Fruit fly (Drosophila melanogaster): ENCODE data around the gene CG13028.
A peak's percentile ranks its signal among the peaks of the same experiment; 100 is the strongest.

The CG13028 gene

dm6 chr3L:16957534-16958396 is 34.7 kb downstream of the CG13028 start, which contains the start of gene Cpr73D:
Cpr73D (minus strand) TSS chr3L:16957689.
- TF ChIP-seq h (GFP tag; optimal IDR thresholded peaks at IDR 0.05) (peak; percentile 52), Dif (GFP tag; optimal IDR thresholded peaks at IDR 0.05; ENCODE audit: partially characterized antibody) (no peak)

- TF ChIP-seq Rel (GFP tag; optimal IDR thresholded peaks at IDR 0.05) (no peak), Rel (tag; optimal IDR thresholded peaks at IDR 0.05) (peak; percentile 98), Dif (GFP tag; optimal IDR thresholded peaks at IDR 0.05; ENCODE audit: partially characterized antibody) (no peak), fru (GFP tag; optimal IDR thresholded peaks at IDR 0.05) (no peak), HLH106 (tag; optimal IDR thresholded peaks at IDR 0.05) (no peak), tai (GFP tag; optimal IDR thresholded peaks at IDR 0.05) (no peak)
Measured at dm6 chr3L:16958397-16959080, 35.5 kb downstream of the CG13028 start.

dm6 chr3L:16969652-16970109 is 46.6 kb downstream of the CG13028 start, which contains the start of gene Exn:
Exn (plus strand) TSS chr3L:16970013.
- TF ChIP-seq Hr83 (GFP tag; optimal IDR thresholded peaks at IDR 0.05; ENCODE audit: poor library complexity, severe bottlenecking) (no peak), Dif (GFP tag; optimal IDR thresholded peaks at IDR 0.05; ENCODE audit: partially characterized antibody) (peak; percentile 84), Mio (GFP tag; optimal IDR thresholded peaks at IDR 0.05) (no peak), br (GFP tag; optimal IDR thresholded peaks at IDR 0.05) (peak; percentile 70), OdsH (GFP tag; optimal IDR thresholded peaks at IDR 0.05) (peak; percentile 23), Jra (GFP tag; optimal IDR thresholded peaks at IDR 0.05) (no peak), GATAd (GFP tag; optimal IDR thresholded peaks at IDR 0.05) (no peak), Dfd (GFP tag; optimal IDR thresholded peaks at IDR 0.05) (no peak), Rel (GFP tag; optimal IDR thresholded peaks at IDR 0.05) (no peak), Rel (tag; optimal IDR thresholded peaks at IDR 0.05) (peak; percentile 50), psq (GFP tag; optimal IDR thresholded peaks at IDR 0.05) (peak; percentile 9), rgr (GFP tag; optimal IDR thresholded peaks at IDR 0.05) (peak; percentile 34), ey (GFP tag; optimal IDR thresholded peaks at IDR 0.05) (no peak), dl (GFP tag; optimal IDR thresholded peaks at IDR 0.05; ENCODE audit: insufficient read depth in 1 of 2, partially characterized antibody in 2 of 2) (peak; percentile 65 to 77), Hnf4 (GFP tag; optimal IDR thresholded peaks at IDR 0.05) (peak; percentile 63), Sp1 (GFP tag; optimal IDR thresholded peaks at IDR 0.05) (no peak), fru (GFP tag; optimal IDR thresholded peaks at IDR 0.05) (peak; percentile 42), sv (GFP tag; optimal IDR thresholded peaks at IDR 0.05) (no peak)

- TF ChIP-seq foxo (GFP tag; optimal IDR thresholded peaks at IDR 0.05) (peak in 1 of 2 experiments; percentile 16), tai (GFP tag; optimal IDR thresholded peaks at IDR 0.05) (no peak), Dfd (GFP tag; optimal IDR thresholded peaks at IDR 0.05) (no peak), dsf (GFP tag; optimal IDR thresholded peaks at IDR 0.05; ENCODE audit: borderline replicate concordance) (no peak), h (GFP tag; optimal IDR thresholded peaks at IDR 0.05) (no peak), Abd-B (GFP tag; optimal IDR thresholded peaks at IDR 0.05) (no peak), CrebA (GFP tag; optimal IDR thresholded peaks at IDR 0.05; ENCODE audit: borderline replicate concordance) (no peak), Myc (optimal IDR thresholded peaks at IDR 0.05) (no peak), GATAd (GFP tag; optimal IDR thresholded peaks at IDR 0.05) (no peak), HLH106 (tag; optimal IDR thresholded peaks at IDR 0.05) (peak; percentile 21), sv (GFP tag; optimal IDR thresholded peaks at IDR 0.05) (no peak), pan (optimal IDR thresholded peaks at IDR 0.05) (no peak), CG9705 (GFP tag; optimal IDR thresholded peaks at IDR 0.05) (no peak), Vsx2 (GFP tag; optimal IDR thresholded peaks at IDR 0.05; ENCODE audit: partially characterized antibody) (no peak), brk (GFP tag; optimal IDR thresholded peaks at IDR 0.05) (no peak), Sp1 (GFP tag; optimal IDR thresholded peaks at IDR 0.05) (peak; percentile 17)
Measured at dm6 chr3L:16971611-16972359, 48.7 kb downstream of the CG13028 start.

Data from whole organism, wandering third instar larva.